Worm (Caenorhabditis elegans) whole organism, L3 larva: ENCODE results near the gene btbd-10.

Source experiments
- R02D3.7 ChIP-seq: fragments of 150-350 bp; optimal IDR thresholded peaks from 2 replicates; lab custom pipeline; 2014; ENCODE audit warnings: missing biosample characterization, missing genetic modification characterization
- ama-1 ChIP-seq: fragments of 150-350 bp; optimal IDR thresholded peaks from 2 replicates; lab custom pipeline; 2018
- ceh-16 ChIP-seq: sonication (generic microtip); optimal IDR thresholded peaks from 2 replicates; lab custom pipeline; 2017; ENCODE audit warnings: missing biosample characterization, missing genetic modification characterization
- ceh-28 ChIP-seq: fragments of 150-350 bp; optimal IDR thresholded peaks from 2 replicates; lab custom pipeline; 2014; ENCODE audit warnings: missing biosample characterization, missing genetic modification reagents, missing genetic modification characterization
- ceh-9 ChIP-seq: sonication (generic microtip); optimal IDR thresholded peaks from 2 replicates; lab custom pipeline; 2018; ENCODE audit warnings: missing biosample characterization, missing genetic modification characterization
- elt-1 ChIP-seq: fragments of 150-350 bp; optimal IDR thresholded peaks from 2 replicates; lab custom pipeline; 2014; ENCODE audit warnings: missing biosample characterization, missing genetic modification characterization
- elt-2 ChIP-seq: sonication (generic microtip); optimal IDR thresholded peaks from 2 replicates; lab custom pipeline; 2016; ENCODE audit warnings: missing genetic modification reagents, mild to moderate bottlenecking, missing genetic modification characterization, missing compliant biosample characterization
- elt-3 ChIP-seq, 3 experiments: fragments of 150-350 bp in 1 of 3; sonication (generic microtip) in 2 of 3; optimal IDR thresholded peaks; 2 replicates in 2 of 3; 4 replicates in 1 of 3; lab custom pipeline; 2014 to 2017; ENCODE audit warnings: missing biosample characterization in 3 of 3, missing genetic modification characterization in 3 of 3
- fkh-10 ChIP-seq: sonication (generic microtip); optimal IDR thresholded peaks from 2 replicates; lab custom pipeline; 2017; ENCODE audit warnings: missing biosample characterization, missing genetic modification reagents, missing genetic modification characterization
- fkh-2 ChIP-seq: fragments of 150-350 bp; optimal IDR thresholded peaks from 2 replicates; lab custom pipeline; 2014; ENCODE audit warnings: missing biosample characterization, missing genetic modification reagents, missing genetic modification characterization
- hmg-11 ChIP-seq: sonication (generic microtip); optimal IDR thresholded peaks from 2 replicates; lab custom pipeline; 2016; ENCODE audit warnings: missing genetic modification characterization, missing compliant biosample characterization
- jun-1 ChIP-seq: fragments of 150-350 bp; optimal IDR thresholded peaks from 2 replicates; lab custom pipeline; 2014; ENCODE audit warnings: missing biosample characterization, missing genetic modification reagents, missing genetic modification characterization
- lin-15B ChIP-seq: fragments of 150-350 bp; optimal IDR thresholded peaks from 2 replicates; lab custom pipeline; 2014; ENCODE audit warnings: missing biosample characterization, missing genetic modification characterization
- lin-39 ChIP-seq: fragments of 150-350 bp; optimal IDR thresholded peaks from 2 replicates; lab custom pipeline; 2018; ENCODE audit warnings: missing biosample characterization, missing genetic modification reagents, missing genetic modification characterization
- lsy-12 ChIP-seq: sonication (generic microtip); optimal IDR thresholded peaks from 2 replicates; lab custom pipeline; 2016; ENCODE audit warnings: mild to moderate bottlenecking, missing genetic modification characterization, missing compliant biosample characterization
- mdl-1 ChIP-seq: fragments of 150-350 bp; optimal IDR thresholded peaks from 2 replicates; lab custom pipeline; 2014; ENCODE audit warnings: missing biosample characterization, missing genetic modification characterization
- mml-1 ChIP-seq: fragments of 150-350 bp; sonication (generic microtip); optimal IDR thresholded peaks from 3 replicates; lab custom pipeline; 2014; ENCODE audit warnings: missing biosample characterization, missing genetic modification characterization
- nfya-1 ChIP-seq: sonication (generic microtip); optimal IDR thresholded peaks from 2 replicates; lab custom pipeline; 2017; ENCODE audit warnings: missing genetic modification characterization, mild to moderate bottlenecking, missing compliant biosample characterization, antibody characterized with exemption, moderate library complexity; ENCODE audit not compliant: insufficient read depth
- nhr-11 ChIP-seq: fragments of 150-350 bp; optimal IDR thresholded peaks from 2 replicates; lab custom pipeline; 2014; ENCODE audit warnings: missing biosample characterization, missing genetic modification characterization
- nhr-12 ChIP-seq: fragments of 150-350 bp; optimal IDR thresholded peaks from 2 replicates; lab custom pipeline; 2014; ENCODE audit warnings: missing biosample characterization, missing genetic modification characterization
- nhr-23 ChIP-seq: fragments of 150-350 bp; optimal IDR thresholded peaks from 2 replicates; lab custom pipeline; 2014; ENCODE audit warnings: missing biosample characterization, missing genetic modification reagents, missing genetic modification characterization
- nhr-25 ChIP-seq: sonication (generic microtip); optimal IDR thresholded peaks from 2 replicates; lab custom pipeline; 2017; ENCODE audit warnings: missing biosample characterization, missing genetic modification characterization
- nhr-43 ChIP-seq: sonication (generic microtip); optimal IDR thresholded peaks from 2 replicates; lab custom pipeline; 2016; ENCODE audit warnings: mild to moderate bottlenecking, missing genetic modification characterization, missing compliant biosample characterization; ENCODE audit not compliant: poor library complexity, severe bottlenecking
- nhr-76 ChIP-seq: fragments of 150-350 bp; sonication (generic microtip); optimal IDR thresholded peaks from 5 replicates; lab custom pipeline; 2014; ENCODE audit warnings: missing biosample characterization, missing genetic modification characterization
- nhr-77 ChIP-seq: fragments of 150-350 bp; optimal IDR thresholded peaks from 2 replicates; lab custom pipeline; 2014; ENCODE audit warnings: missing biosample characterization, missing genetic modification characterization
- pha-4 ChIP-seq: fragments of 150-350 bp; optimal IDR thresholded peaks from 2 replicates; lab custom pipeline; 2014; ENCODE audit warnings: missing biosample characterization, missing genetic modification reagents, missing genetic modification characterization
- pqm-1 ChIP-seq: fragments of 150-350 bp; optimal IDR thresholded peaks from 2 replicates; lab custom pipeline; 2017; ENCODE audit warnings: missing biosample characterization, missing genetic modification characterization, inconsistent platforms
- sea-2 ChIP-seq: fragments of 150-350 bp; sonication (generic microtip); optimal IDR thresholded peaks from 4 replicates; lab custom pipeline; 2014; ENCODE audit warnings: missing biosample characterization, missing genetic modification reagents, missing genetic modification characterization
- skn-1 ChIP-seq: fragments of 150-350 bp; optimal IDR thresholded peaks from 2 replicates; lab custom pipeline; 2014; ENCODE audit warnings: missing biosample characterization, missing genetic modification characterization
- snpc-4 ChIP-seq: fragments of 150-350 bp; optimal IDR thresholded peaks from 2 replicates; lab custom pipeline; 2014; ENCODE audit warnings: missing biosample characterization, missing genetic modification characterization

The btbd-10 gene

DNA sequence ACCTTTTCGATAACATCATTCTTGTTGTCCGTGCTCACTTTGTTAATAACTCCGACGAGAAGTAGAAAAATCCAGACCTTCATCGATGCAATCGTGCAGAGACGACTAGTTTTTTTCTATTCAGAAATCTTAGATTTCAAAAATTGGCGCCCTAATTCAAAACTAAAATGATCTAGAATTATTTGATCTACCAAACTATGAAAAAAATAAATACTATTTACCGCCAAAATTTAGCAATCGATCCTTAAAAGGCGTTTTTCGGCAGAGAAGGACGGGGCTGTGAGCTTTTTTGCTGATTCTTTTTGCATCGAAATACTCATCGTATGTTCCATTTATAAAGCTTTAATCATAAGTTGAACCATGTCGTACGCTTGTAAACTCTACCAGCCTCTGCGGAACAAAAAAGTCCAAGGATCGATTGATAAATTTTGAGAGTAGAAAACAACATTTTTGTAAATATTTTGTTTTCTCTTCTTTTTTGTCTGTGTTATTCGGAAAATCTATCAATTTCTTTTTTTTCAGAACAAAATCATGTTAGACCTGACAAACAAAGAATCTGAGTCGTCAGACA lies 44.7 kb downstream of the btbd-10 start, which contains the start of the genes try-1 and zyg-12:
Gene try-1, minus strand, starts transcription at position 148 of the 571 bp plus-strand sequence.
Gene zyg-12, plus strand, starts transcription at position 521 of the 571 bp plus-strand sequence.
- peak; percentile 28 for TF ChIP-seq elt-2 (tag; lab: Kevin White, UChicago)
- no peak for TF ChIP-seq ceh-16 (tag; lab: Kevin White, UChicago)
- TF ChIP-seq, all 47 proteins: peak for 1

DNA sequence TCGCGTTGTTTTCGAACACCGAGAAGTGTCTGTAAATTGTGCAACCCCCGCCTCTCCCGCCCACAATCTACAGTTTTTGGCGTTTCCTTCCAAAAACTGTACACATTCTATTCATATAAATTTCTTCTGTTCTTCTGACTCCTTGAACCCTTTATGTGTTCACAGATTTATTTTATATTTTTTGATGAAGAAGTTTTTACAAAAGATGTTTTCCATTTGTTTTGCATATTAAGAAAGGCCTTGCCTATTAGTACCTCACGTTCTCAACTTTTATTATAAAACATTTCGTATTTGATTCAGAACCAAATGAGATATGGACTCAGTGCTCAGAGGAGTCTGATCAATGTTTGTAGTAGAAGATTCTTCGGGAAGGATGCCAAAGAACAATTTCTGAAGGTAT lies 48.5 kb downstream of the btbd-10 start, which contains the start of gene ndx-3:
Gene ndx-3, plus strand, starts transcription at position 301 of the 400 bp plus-strand sequence.
- TF ChIP-seq nhr-76 (tag; lab: Kevin White, UChicago) (no peak), nhr-25 (tag; lab: Kevin White, UChicago) (no peak), mml-1 (tag; lab: Kevin White, UChicago) (no peak), nhr-77 (tag; lab: Kevin White, UChicago) (no peak), jun-1 (no peak), nhr-23 (tag; lab: Kevin White, UChicago) (no peak), lsy-12 (tag; lab: Kevin White, UChicago) (no peak), pha-4 (tag; lab: Kevin White, UChicago) (no peak)

DNA sequence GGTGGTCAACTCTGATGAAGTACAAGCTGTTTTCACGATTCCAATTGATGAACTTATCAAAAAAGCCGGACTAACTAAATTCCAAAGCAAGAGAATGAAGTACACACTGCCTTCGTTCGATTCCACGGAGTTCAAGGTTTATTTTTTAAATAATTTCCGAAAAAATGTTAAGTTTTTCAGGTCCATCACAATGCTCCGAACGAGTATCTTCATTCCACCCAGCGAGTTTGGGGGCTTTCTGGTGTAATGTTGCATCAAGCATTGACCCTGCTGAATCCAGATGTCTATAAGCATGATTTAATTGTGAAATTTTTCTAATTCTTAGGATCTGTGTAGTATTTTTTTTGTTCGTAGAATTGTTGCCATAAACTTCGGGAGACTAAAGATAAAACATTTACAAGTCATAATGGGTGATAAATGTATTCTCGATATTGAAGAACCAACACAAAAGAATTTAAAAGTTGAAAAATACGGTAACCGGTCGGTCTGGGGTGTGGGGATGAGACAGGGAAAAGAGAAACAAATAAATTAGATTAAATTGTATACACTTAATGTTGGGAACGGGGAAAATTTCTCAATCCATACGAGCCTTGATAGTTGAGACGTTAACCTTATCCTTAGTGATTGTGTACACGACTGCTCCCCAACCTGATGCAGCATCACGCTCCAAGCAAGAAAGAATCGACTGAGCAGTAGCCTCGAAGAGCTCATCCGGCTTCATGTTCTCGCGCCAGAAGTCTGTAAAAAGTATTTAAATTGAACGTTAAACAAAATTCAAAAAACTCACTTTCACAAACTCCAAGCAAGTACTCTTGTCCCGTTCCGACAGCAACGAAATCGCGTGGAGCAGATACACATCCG lies 49.5 kb downstream of the btbd-10 start:
- no peak for TF ChIP-seq nhr-11 (tag; lab: Kevin White, UChicago)
- peak; percentile 5 for TF ChIP-seq elt-2 (tag; lab: Kevin White, UChicago)
- TF ChIP-seq elt-3 (tag; optimal IDR thresholded peaks at IDR 0.05; lab: Kevin White, UChicago), result no peak

DNA sequence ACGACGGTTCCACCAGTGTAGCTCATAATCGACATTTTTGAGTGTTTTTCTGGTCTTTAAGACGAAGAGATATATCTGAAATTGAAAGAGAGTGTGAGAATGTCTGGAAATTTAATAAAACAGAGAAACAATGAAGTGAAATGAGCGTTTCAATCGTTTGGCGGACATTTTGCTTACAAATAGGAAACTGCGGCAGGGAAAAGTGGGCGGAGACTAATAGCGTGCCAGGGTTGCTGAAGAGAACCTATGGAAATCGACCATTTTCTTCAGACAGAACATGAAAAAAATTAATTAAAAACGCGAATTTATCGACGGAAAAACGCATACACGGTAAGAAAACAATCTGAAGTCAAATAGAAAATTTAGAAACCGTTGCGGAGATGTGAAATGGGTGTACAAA lies 50.5 kb downstream of the btbd-10 start, which contains the start of gene pbs-3:
Gene pbs-3, minus strand, starts transcription at position 75 of the 400 bp plus-strand sequence.
- peak; percentile 70 for TF ChIP-seq nhr-25 (tag; lab: Kevin White, UChicago)
- peak; percentile 89 for TF ChIP-seq skn-1 (tag; lab: Kevin White, UChicago)
- TF ChIP-seq nhr-11 (tag; lab: Kevin White, UChicago), result no peak
- TF ChIP-seq mdl-1 (tag; lab: Kevin White, UChicago), result no peak
- no peak for TF ChIP-seq fkh-10 (GFP tag; lab: Kevin White, UChicago)
- TF ChIP-seq ceh-28 (tag; lab: Kevin White, UChicago), result peak; percentile 8
- TF ChIP-seq nfya-1 (tag; lab: Kevin White, UChicago), result peak; percentile 79
- TF ChIP-seq pqm-1 (tag; lab: Kevin White, UChicago), result peak; percentile 37
- peak; percentile 17 for TF ChIP-seq R02D3.7 (tag; lab: Kevin White, UChicago)
- TF ChIP-seq nhr-23 (tag; lab: Kevin White, UChicago), result peak; percentile 58
- TF ChIP-seq lin-15B (tag; lab: Kevin White, UChicago), result peak; percentile 62
- peak; percentile 73 for TF ChIP-seq lin-39 (tag; lab: Kevin White, UChicago)
- no peak for TF ChIP-seq nhr-77 (tag; lab: Kevin White, UChicago)
- peak; percentile 5 for TF ChIP-seq ama-1 (lab: Kevin White, UChicago)
- TF ChIP-seq snpc-4 (tag; lab: Kevin White, UChicago), result no peak
- TF ChIP-seq elt-1 (tag; lab: Kevin White, UChicago), result no peak
- TF ChIP-seq fkh-2 (tag; lab: Kevin White, UChicago), result no peak
- peak; percentile 75 for TF ChIP-seq elt-2 (tag; lab: Kevin White, UChicago)
- no peak for TF ChIP-seq sea-2 (GFP tag; lab: Kevin White, UChicago)
- peak; percentile 2 for TF ChIP-seq nhr-43 (tag; lab: Kevin White, UChicago)
- peak; percentile 87 for TF ChIP-seq pha-4 (tag; lab: Kevin White, UChicago)

DNA sequence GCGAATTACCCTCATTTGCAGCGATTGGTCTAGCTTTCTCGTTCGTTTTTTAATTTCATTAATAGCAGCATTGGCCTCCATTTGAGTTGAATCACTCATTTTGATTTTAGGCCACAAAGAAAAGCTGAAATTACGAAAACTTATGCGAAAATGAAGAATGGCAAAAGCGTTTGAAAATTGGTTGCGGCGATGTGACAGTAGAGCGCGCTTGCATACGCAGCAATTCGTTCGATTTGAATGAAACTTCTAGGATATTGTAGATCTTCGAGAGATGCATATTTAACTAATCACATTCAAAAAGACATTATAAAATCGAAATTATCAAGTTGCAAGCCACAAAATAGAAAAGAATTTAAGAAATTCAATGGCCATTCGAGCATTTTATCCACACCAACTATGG lies 54.9 kb downstream of the btbd-10 start, which contains the start of gene ulp-2:
Gene ulp-2, minus strand, starts transcription at position 158 of the 400 bp plus-strand sequence.
- TF ChIP-seq skn-1 (tag; lab: Kevin White, UChicago), result peak; percentile 34
- peak; percentile 38 for TF ChIP-seq lin-39 (tag; lab: Kevin White, UChicago)
- peak; percentile 15 for TF ChIP-seq elt-2 (tag; lab: Kevin White, UChicago)
- peak; percentile 28 for TF ChIP-seq nhr-25 (tag; lab: Kevin White, UChicago)
- peak; percentile 15 for TF ChIP-seq nfya-1 (tag; lab: Kevin White, UChicago)
- peak; percentile 12 for TF ChIP-seq hmg-11 (tag; lab: Kevin White, UChicago)
- peak; percentile 49 for TF ChIP-seq lin-15B (tag; lab: Kevin White, UChicago)
- no peak for TF ChIP-seq ceh-9 (tag; lab: Kevin White, UChicago)
- TF ChIP-seq pha-4 (tag; lab: Kevin White, UChicago), result peak; percentile 42
- no peak for TF ChIP-seq nhr-12 (tag; lab: Kevin White, UChicago)
- TF ChIP-seq, all 47 proteins: peak for 8
